Worm (Caenorhabditis elegans) whole organism, L4 larva: ENCODE results near the gene ZK287.4.

Experiments used
- F10B5.3 ChIP-seq: sonication (generic microtip); optimal IDR thresholded peaks from 2 replicates; lab custom pipeline; 2016; ENCODE audit warnings: mild to moderate bottlenecking, missing genetic modification characterization, missing compliant biosample characterization
- F26F4.8 ChIP-seq: fragments of 200-800 bp; sonication (Bioruptor generic); conservative IDR thresholded peaks from 2 replicates; pipeline ENCODE4 v1.3.6; 2022; ENCODE audit warnings: missing genetic modification characterization, missing compliant biosample characterization
- F44E2.7 ChIP-seq: fragments of 200-800 bp; sonication (Bioruptor generic); IDR thresholded peaks from 2 replicates; pipeline ENCODE4 v2.1.2; 2022; ENCODE audit warnings: missing genetic modification characterization, missing compliant biosample characterization
- Y75B8A.6 ChIP-seq: fragments of 200-800 bp; sonication (Bioruptor generic); IDR thresholded peaks from 2 replicates; pipeline ENCODE4 v1.3.6; 2022; ENCODE audit warnings: missing genetic modification reagents, missing genetic modification characterization, missing compliant biosample characterization
- ceh-62 ChIP-seq: sonication (generic microtip); optimal IDR thresholded peaks from 2 replicates; lab custom pipeline; 2017; ENCODE audit warnings: missing biosample characterization, missing genetic modification characterization
- ces-1 ChIP-seq: fragments of 150-350 bp; sonication (generic microtip); optimal IDR thresholded peaks from 4 replicates; lab custom pipeline; 2014; ENCODE audit warnings: missing biosample characterization, missing genetic modification reagents, missing genetic modification characterization
- cey-2 ChIP-seq: sonication (generic microtip); optimal IDR thresholded peaks from 3 replicates; lab custom pipeline; 2017; ENCODE audit warnings: missing genetic modification characterization, mild to moderate bottlenecking, missing compliant biosample characterization, antibody characterized with exemption, borderline replicate concordance; ENCODE audit not compliant: insufficient read depth
- daf-8 ChIP-seq: fragments of 200-800 bp; sonication (Bioruptor generic); IDR thresholded peaks from 2 replicates; pipeline ENCODE4 v1.3.6; 2022; ENCODE audit warnings: missing genetic modification characterization, missing compliant biosample characterization
- dmd-6 ChIP-seq: fragments of 200-800 bp; sonication (Bioruptor generic); IDR thresholded peaks from 2 replicates; pipeline ENCODE4 v1.3.6; 2022; ENCODE audit warnings: missing genetic modification reagents, missing genetic modification characterization, missing compliant biosample characterization
- dmd-8 ChIP-seq: fragments of 200-800 bp; sonication (Bioruptor generic); IDR thresholded peaks from 2 replicates; pipeline ENCODE4 v1.3.6; 2022; ENCODE audit warnings: missing genetic modification characterization, missing compliant biosample characterization
- duxl-1 ChIP-seq: sonication (generic microtip); optimal IDR thresholded peaks from 2 replicates; lab custom pipeline; 2016; ENCODE audit warnings: mild to moderate bottlenecking, missing genetic modification characterization, moderate library complexity, missing compliant biosample characterization; ENCODE audit not compliant: poor library complexity
- dve-1 ChIP-seq: sonication (generic microtip); optimal IDR thresholded peaks from 2 replicates; lab custom pipeline; 2017; ENCODE audit warnings: antibody characterized with exemption, mild to moderate bottlenecking, missing genetic modification characterization, missing compliant biosample characterization; ENCODE audit not compliant: insufficient read depth
- fkh-10 ChIP-seq: fragments of 150-350 bp; optimal IDR thresholded peaks from 2 replicates; lab custom pipeline; 2014; ENCODE audit warnings: missing biosample characterization, missing genetic modification reagents, missing genetic modification characterization
- gei-8 ChIP-seq: fragments of 200-800 bp; sonication (Bioruptor generic); optimal IDR thresholded peaks from 2 replicates; lab custom pipeline; 2018; ENCODE audit warnings: mild to moderate bottlenecking, missing genetic modification characterization, missing compliant biosample characterization
- hif-1 ChIP-seq, 2 experiments: sonication (generic microtip); optimal IDR thresholded peaks; 2 replicates each; lab custom pipeline; 2016 to 2017; ENCODE audit warnings: missing compliant biosample characterization in 2 of 2, missing genetic modification characterization in 2 of 2, missing genetic modification reagents in 2 of 2, missing genotype in 2 of 2, mild to moderate bottlenecking in 1 of 2
- hlh-30 ChIP-seq: sonication (generic microtip); optimal IDR thresholded peaks from 2 replicates; lab custom pipeline; 2017; ENCODE audit warnings: antibody characterized with exemption, mild to moderate bottlenecking, missing genetic modification characterization, missing compliant biosample characterization; ENCODE audit not compliant: insufficient read depth
- lin-1 ChIP-seq: fragments of 200-800 bp; sonication (Bioruptor generic); IDR thresholded peaks from 2 replicates; pipeline ENCODE4 v1.3.6; 2022; ENCODE audit warnings: missing genetic modification reagents, missing genetic modification characterization, missing compliant biosample characterization
- lin-13 ChIP-seq: fragments of 150-350 bp; optimal IDR thresholded peaks from 2 replicates; lab custom pipeline; 2014; ENCODE audit warnings: missing biosample characterization, missing genetic modification reagents, missing genetic modification characterization
- lin-15B ChIP-seq: fragments of 150-350 bp; sonication (generic microtip); optimal IDR thresholded peaks from 3 replicates; lab custom pipeline; 2014; ENCODE audit warnings: missing biosample characterization, missing genetic modification characterization
- mdt-29 ChIP-seq: fragments of 200-800 bp; sonication (Bioruptor generic); IDR thresholded peaks from 2 replicates; pipeline ENCODE4 v1.3.6; 2022; ENCODE audit warnings: missing genetic modification reagents, missing genetic modification characterization, missing compliant biosample characterization
- mep-1 ChIP-seq: fragments of 150-350 bp; sonication (generic microtip); optimal IDR thresholded peaks from 3 replicates; lab custom pipeline; 2014; ENCODE audit warnings: missing biosample characterization, missing genetic modification characterization
- mxl-2 ChIP-seq: fragments of 200-800 bp; sonication (Bioruptor generic); conservative IDR thresholded peaks from 2 replicates; pipeline ENCODE4 v1.3.6; 2022; ENCODE audit warnings: missing genetic modification reagents, missing genetic modification characterization, missing compliant biosample characterization
- nhr-10 ChIP-seq: fragments of 150-350 bp; optimal IDR thresholded peaks from 2 replicates; lab custom pipeline; 2014; ENCODE audit warnings: missing biosample characterization, missing genetic modification characterization
- nhr-41 ChIP-seq: fragments of 200-800 bp; sonication (Bioruptor generic); IDR thresholded peaks from 2 replicates; pipeline ENCODE4 v1.3.6; 2022; ENCODE audit warnings: missing genetic modification reagents, missing genetic modification characterization, missing compliant biosample characterization
- nhr-48 ChIP-seq: sonication (generic microtip); optimal IDR thresholded peaks from 2 replicates; lab custom pipeline; 2016; ENCODE audit warnings: mild to moderate bottlenecking, missing genetic modification characterization, missing compliant biosample characterization
- nhr-6 ChIP-seq: fragments of 150-350 bp; optimal IDR thresholded peaks from 2 replicates; lab custom pipeline; 2014; ENCODE audit warnings: missing biosample characterization, missing genetic modification characterization
- nhr-76 ChIP-seq: fragments of 150-350 bp; optimal IDR thresholded peaks from 2 replicates; lab custom pipeline; 2014; ENCODE audit warnings: missing biosample characterization, missing genetic modification characterization
- php-3 ChIP-seq: fragments of 200-800 bp; sonication (Bioruptor generic); IDR thresholded peaks from 2 replicates; pipeline ENCODE4 v1.3.6; 2022; ENCODE audit warnings: missing genetic modification reagents, missing genetic modification characterization, missing compliant biosample characterization
- skn-1 ChIP-seq: fragments of 150-350 bp; optimal IDR thresholded peaks from 2 replicates; lab custom pipeline; 2014; ENCODE audit warnings: missing biosample characterization, missing genetic modification characterization
- snpc-4 ChIP-seq: fragments of 150-350 bp; optimal IDR thresholded peaks from 2 replicates; lab custom pipeline; 2014; ENCODE audit warnings: missing biosample characterization, missing genetic modification characterization
- tag-97 ChIP-seq: fragments of 200-800 bp; sonication (Bioruptor generic); IDR thresholded peaks from 2 replicates; pipeline ENCODE4 v1.3.6; 2022; ENCODE audit warnings: missing genetic modification characterization, missing compliant biosample characterization
- tra-1 ChIP-seq: fragments of 200-800 bp; sonication (Bioruptor generic); IDR thresholded peaks from 2 replicates; pipeline ENCODE4 v1.3.6; 2022; ENCODE audit warnings: missing genetic modification reagents, missing genetic modification characterization, missing compliant biosample characterization
- unc-39 ChIP-seq: sonication (generic microtip); optimal IDR thresholded peaks from 2 replicates; lab custom pipeline; 2017; ENCODE audit warnings: missing biosample characterization, missing genetic modification characterization
- unc-62 ChIP-seq, 3 experiments: fragments of 150-350 bp in 1 of 3; sonication (generic microtip); optimal IDR thresholded peaks in 2 of 3; peaks in 1 of 3; 1 replicate in 1 of 3; 2 replicates in 2 of 3; lab custom pipeline; 2014 to 2017; ENCODE audit warnings: missing biosample characterization in 3 of 3, missing genetic modification characterization in 3 of 3, missing genetic modification reagents in 3 of 3, missing genotype in 1 of 3
- vab-7 ChIP-seq: fragments of 200-800 bp; sonication (Bioruptor generic); IDR thresholded peaks from 2 replicates; pipeline ENCODE4 v1.3.6; 2022; ENCODE audit warnings: missing genetic modification reagents, missing genetic modification characterization, missing compliant biosample characterization
- zfp-2 ChIP-seq: sonication (generic microtip); optimal IDR thresholded peaks from 2 replicates; lab custom pipeline; 2016; ENCODE audit warnings: mild to moderate bottlenecking, missing genetic modification characterization, missing compliant biosample characterization
- zip-11 ChIP-seq: fragments of 200-800 bp; sonication (Bioruptor generic); IDR thresholded peaks from 2 replicates; pipeline ENCODE4 v1.3.6; 2022; ENCODE audit warnings: missing genetic modification characterization, missing compliant biosample characterization
- zip-2 ChIP-seq: fragments of 150-350 bp; optimal IDR thresholded peaks from 2 replicates; lab custom pipeline; 2014; ENCODE audit warnings: missing biosample characterization, missing genetic modification characterization

The ZK287.4 gene

ce11 chrV:9704399-9704798, 18.9 kb upstream of the ZK287.4 start (continued):
- no peak for TF ChIP-seq F26F4.8 (GFP tag; lab: Robert Waterston, UW)
- TF ChIP-seq daf-8 (GFP tag; lab: Robert Waterston, UW): no peak
- peak; percentile 12 for TF ChIP-seq nhr-6
- no peak for TF ChIP-seq F44E2.7
- TF ChIP-seq php-3 (GFP tag; lab: Robert Waterston, UW): no peak
- TF ChIP-seq nhr-76 (tag; lab: Kevin White, UChicago): no peak
- no peak for TF ChIP-seq duxl-1 (tag; lab: Kevin White, UChicago)
- no peak for TF ChIP-seq mdt-29
- no peak for TF ChIP-seq nhr-41 (GFP tag; lab: Robert Waterston, UW)
- no peak for TF ChIP-seq snpc-4 (tag; lab: Kevin White, UChicago)
- TF ChIP-seq hlh-30 (tag; lab: Kevin White, UChicago): peak; percentile 85
- TF ChIP-seq tag-97 (GFP tag; lab: Robert Waterston, UW): no peak
- peak; percentile 66 for TF ChIP-seq mep-1
- no peak for TF ChIP-seq nhr-48 (tag; lab: Kevin White, UChicago)
- no peak for TF ChIP-seq nhr-10 (tag; lab: Kevin White, UChicago)
- TF ChIP-seq F10B5.3: no peak
- TF ChIP-seq hif-1 (tag; optimal IDR thresholded peaks at IDR 0.05; lab: Kevin White, UChicago): no peak
- TF ChIP-seq skn-1 (tag; lab: Kevin White, UChicago): no peak
- no peak for TF ChIP-seq lin-13
- TF ChIP-seq dve-1 (tag; lab: Kevin White, UChicago): peak; percentile 11
- no peak for TF ChIP-seq vab-7
- no peak for TF ChIP-seq dmd-8 (GFP tag; lab: Robert Waterston, UW)
- no peak for TF ChIP-seq dmd-6 (GFP tag; lab: Robert Waterston, UW)
- TF ChIP-seq gei-8: no peak
- no peak for TF ChIP-seq lin-15B (tag; lab: Kevin White, UChicago)
- peak; percentile 8 for TF ChIP-seq fkh-10 (GFP tag; lab: Kevin White, UChicago)
- no peak for TF ChIP-seq zfp-2 (tag; lab: Kevin White, UChicago)
- no peak for TF ChIP-seq ceh-62 (tag; lab: Kevin White, UChicago)

ce11 chrV:9703549-9703948, 18.1 kb upstream of the ZK287.4 start:
- TF ChIP-seq zip-2 (tag; lab: Kevin White, UChicago): no peak
- TF ChIP-seq mxl-2 (GFP tag; lab: Robert Waterston, UW): no peak
- no peak for TF ChIP-seq lin-1
- no peak for TF ChIP-seq unc-39 (tag; lab: Kevin White, UChicago)
- no peak for TF ChIP-seq nhr-6
- no peak for TF ChIP-seq Y75B8A.6 (GFP tag; lab: Robert Waterston, UW)
- no peak for TF ChIP-seq daf-8 (GFP tag; lab: Robert Waterston, UW)
- no peak for TF ChIP-seq tra-1 (GFP tag; lab: Robert Waterston, UW)
- TF ChIP-seq cey-2 (tag; lab: Kevin White, UChicago): no peak

- no peak for TF ChIP-seq ces-1 (GFP tag; lab: Kevin White, UChicago)
- TF ChIP-seq tag-97 (GFP tag; lab: Robert Waterston, UW): no peak
- TF ChIP-seq zip-11 (GFP tag; lab: Robert Waterston, UW): no peak
- TF ChIP-seq unc-62 (GFP tag; optimal IDR thresholded peaks at IDR 0.05 in 1 of 2; lab: Kevin White, UChicago): peak in 1 of 2 experiments; percentile 34
- TF ChIP-seq unc-62 (tag; optimal IDR thresholded peaks at IDR 0.05; lab: Kevin White, UChicago): no peak
Measured at ce11 chrV:9702755-9703154, 17.3 kb upstream of the ZK287.4 start, which contains the start of gene xbx-6. Gene xbx-6 (plus strand): TSS chrV:9703055.
